Worm (Caenorhabditis elegans): Measurements from ENCODE around the gene F09E5.7.

F09E5.7 gene

DNA sequence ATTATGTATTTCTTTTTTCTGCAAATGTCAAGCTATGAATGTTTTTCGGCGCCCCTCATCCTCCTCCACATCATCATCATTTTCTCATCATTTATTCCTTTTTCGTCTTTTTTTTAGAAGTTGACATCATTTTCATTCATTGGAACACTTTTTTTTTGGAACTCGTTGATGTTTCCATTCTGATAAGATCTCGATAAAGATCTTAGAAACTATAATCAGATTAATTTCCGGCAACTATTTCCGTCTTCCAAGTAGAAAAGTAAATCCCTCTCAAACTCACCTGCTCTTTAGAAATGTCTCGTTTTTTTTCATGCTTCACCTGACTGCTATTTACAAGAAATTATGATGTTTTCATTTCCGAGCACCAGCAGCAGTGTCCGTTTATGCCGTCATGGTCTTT lies 23.0 kb upstream of the F09E5.7 start:
- TF ChIP-seq Y79H2A.3 (GFP tag; conservative IDR thresholded peaks at IDR 0.05), result no peak

DNA sequence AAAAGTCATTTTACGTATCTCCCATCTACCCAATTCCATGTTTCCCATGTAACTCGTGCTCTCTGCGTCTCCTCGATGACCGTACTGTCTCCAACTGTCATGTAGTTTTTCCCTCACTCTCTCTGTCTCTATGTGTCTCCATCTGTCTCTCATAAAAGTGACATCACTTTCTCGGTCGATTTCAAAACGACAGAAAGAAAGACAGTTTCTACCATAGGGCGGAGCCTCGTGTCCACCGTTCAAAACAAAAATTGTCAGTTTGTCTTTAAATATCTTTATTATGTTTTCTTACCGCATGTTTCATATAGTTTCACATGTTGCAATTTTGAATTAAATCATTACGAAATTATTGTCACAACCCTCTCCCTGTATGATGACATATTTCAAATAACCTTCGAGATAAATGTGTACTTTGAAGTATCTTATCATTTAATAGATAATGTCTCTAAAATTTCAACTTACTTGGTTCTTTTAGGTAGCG lies 21.7 kb upstream of the F09E5.7 start:
- TF ChIP-seq ztf-18 (tag; optimal IDR thresholded peaks at IDR 0.05), result no peak
- TF ChIP-seq ztf-22 (GFP tag; optimal IDR thresholded peaks at IDR 0.05), result peak; percentile 25
- TF ChIP-seq pbrm-1 (GFP tag; IDR thresholded peaks at IDR 0.05), result peak; percentile 62; the same call in 1 of the 2 replicates
- no peak for TF ChIP-seq F10E7.11 (tag; optimal IDR thresholded peaks at IDR 0.05)
- TF ChIP-seq tlf-1 (GFP tag; optimal IDR thresholded peaks at IDR 0.05), result peak; percentile 57
- no peak for TF ChIP-seq ceh-58 (GFP tag; IDR thresholded peaks at IDR 0.05)
- peak; percentile 77 for TF ChIP-seq pha-4 (tag; optimal IDR thresholded peaks at IDR 0.05)
- no peak for TF ChIP-seq dpff-1 (tag; optimal IDR thresholded peaks at IDR 0.05)
- no peak for TF ChIP-seq nhr-120 (GFP tag; IDR thresholded peaks at IDR 0.05)
- TF ChIP-seq ZK185.1 (tag; optimal IDR thresholded peaks at IDR 0.05; ENCODE audit: poor library complexity, severe bottlenecking), result peak; percentile 59
- no peak for TF ChIP-seq lin-26 (GFP tag; IDR thresholded peaks at IDR 0.05)
- peak; percentile 45 for TF ChIP-seq K12H6.12 (tag; optimal IDR thresholded peaks at IDR 0.05)
- peak; percentile 77 for TF ChIP-seq cebp-1 (GFP tag; IDR thresholded peaks at IDR 0.05)
- peak; percentile 94 for TF ChIP-seq cebp-1 (tag; optimal IDR thresholded peaks at IDR 0.05)
- TF ChIP-seq lsl-1 (GFP tag; optimal IDR thresholded peaks at IDR 0.05), result no peak
- TF ChIP-seq egl-44 (GFP tag; IDR thresholded peaks at IDR 0.05), result peak; percentile 25; the same call in 1 of the 2 replicates
- no peak for TF ChIP-seq ceh-79 (tag; optimal IDR thresholded peaks at IDR 0.05)
- TF ChIP-seq nhr-90 (tag; optimal IDR thresholded peaks at IDR 0.05), result peak; percentile 47
- TF ChIP-seq rpc-1 (optimal IDR thresholded peaks at IDR 0.05), result no peak
- no peak for TF ChIP-seq rpc-1 (tag; optimal IDR thresholded peaks at IDR 0.05)
- peak; percentile 33 for TF ChIP-seq F22D6.2 (tag; optimal IDR thresholded peaks at IDR 0.05)
- no peak for TF ChIP-seq egl-18 (GFP tag; IDR thresholded peaks at IDR 0.05)
- peak; percentile 33 for TF ChIP-seq ets-4 (GFP tag; optimal IDR thresholded peaks at IDR 0.05)
- TF ChIP-seq snpc-3.4 (tag; optimal IDR thresholded peaks at IDR 0.05), result no peak
- TF ChIP-seq somi-1 (GFP tag; optimal IDR thresholded peaks at IDR 0.05), result peak; percentile 70
- TF ChIP-seq attf-5 (GFP tag; optimal IDR thresholded peaks at IDR 0.05), result peak; percentile 70
- TF ChIP-seq T26A5.8 (tag; optimal IDR thresholded peaks at IDR 0.05), result no peak
- peak; percentile 84 for TF ChIP-seq lin-40 (tag; optimal IDR thresholded peaks at IDR 0.05)
- peak; percentile 19 for TF ChIP-seq tbp1 (GFP tag; optimal IDR thresholded peaks at IDR 0.05)
- peak; percentile 64; the same call in 1 of the 2 replicates for TF ChIP-seq B0336.3 (GFP tag; IDR thresholded peaks at IDR 0.05)
- TF ChIP-seq B0035.1 (tag; optimal IDR thresholded peaks at IDR 0.05), result no peak
- TF ChIP-seq zfh-2 (GFP tag; conservative IDR thresholded peaks at IDR 0.05), result 0 out of 2 replicates have a peak, but pooled peaks have one; percentile 9
- peak; percentile 75 for TF ChIP-seq dox-1 (GFP tag; IDR thresholded peaks at IDR 0.05)
- TF ChIP-seq nhr-80 (tag; optimal IDR thresholded peaks at IDR 0.05), result peak; percentile 84
- no peak for TF ChIP-seq ccch-3 (GFP tag; optimal IDR thresholded peaks at IDR 0.05)
- TF ChIP-seq madf-10 (tag; optimal IDR thresholded peaks at IDR 0.05), result peak; percentile 48
- no peak for TF ChIP-seq repo-1 (tag; optimal IDR thresholded peaks at IDR 0.05)
- peak; percentile 70 for TF ChIP-seq nfyb-1 (GFP tag; IDR thresholded peaks at IDR 0.05)
- TF ChIP-seq unc-62 (GFP tag; optimal IDR thresholded peaks at IDR 0.05), result peak; percentile 60
- TF ChIP-seq K11D2.4 (GFP tag; IDR thresholded peaks at IDR 0.05), result peak; percentile 59; the same call in 1 of the 2 replicates
- TF ChIP-seq chd-7 (tag; optimal IDR thresholded peaks at IDR 0.05), result peak; percentile 53
- TF ChIP-seq F39B2.1 (GFP tag; IDR thresholded peaks at IDR 0.05), result no peak
- TF ChIP-seq sptf-2 (GFP tag; optimal IDR thresholded peaks at IDR 0.05), result no peak
- peak; percentile 46; the same call in 1 of the 2 replicates for TF ChIP-seq mcd-1 (GFP tag; IDR thresholded peaks at IDR 0.05)
- no peak for TF ChIP-seq T07F8.4 (tag; optimal IDR thresholded peaks at IDR 0.05)
- TF ChIP-seq bed-2 (GFP tag; IDR thresholded peaks at IDR 0.05), result no peak
- TF ChIP-seq xnd-1 (tag; optimal IDR thresholded peaks at IDR 0.05), result no peak
